Worm (Caenorhabditis elegans) whole organism, L3 larva: ENCODE results near the gene ins-2.

Experiments used
- R02D3.7 ChIP-seq: fragments of 150-350 bp; optimal IDR thresholded peaks from 2 replicates; lab custom pipeline; 2014; ENCODE audit warnings: missing biosample characterization, missing genetic modification characterization
- ZK546.5 ChIP-seq: sonication (generic microtip); optimal IDR thresholded peaks from 2 replicates; lab custom pipeline; 2017; ENCODE audit warnings: missing biosample characterization, missing genetic modification characterization
- aly-2 ChIP-seq: fragments of 150-350 bp; optimal IDR thresholded peaks from 2 replicates; lab custom pipeline; 2014; ENCODE audit warnings: missing biosample characterization, missing genetic modification characterization
- ama-1 ChIP-seq: fragments of 150-350 bp; optimal IDR thresholded peaks from 2 replicates; lab custom pipeline; 2018
- ceh-28 ChIP-seq: fragments of 150-350 bp; optimal IDR thresholded peaks from 2 replicates; lab custom pipeline; 2014; ENCODE audit warnings: missing biosample characterization, missing genetic modification reagents, missing genetic modification characterization
- ceh-82 ChIP-seq: fragments of 150-350 bp; optimal IDR thresholded peaks from 2 replicates; lab custom pipeline; 2014; ENCODE audit warnings: missing biosample characterization, missing genetic modification characterization
- ceh-9 ChIP-seq: sonication (generic microtip); optimal IDR thresholded peaks from 2 replicates; lab custom pipeline; 2018; ENCODE audit warnings: missing biosample characterization, missing genetic modification characterization
- daf-12 ChIP-seq: fragments of 150-350 bp; optimal IDR thresholded peaks from 2 replicates; lab custom pipeline; 2014; ENCODE audit warnings: missing biosample characterization, missing genetic modification reagents, missing genetic modification characterization
- egl-27 ChIP-seq: sonication (generic microtip); optimal IDR thresholded peaks from 4 replicates; lab custom pipeline; 2017; ENCODE audit warnings: missing biosample characterization, missing genetic modification reagents, missing genetic modification characterization
- egl-5 ChIP-seq: fragments of 150-350 bp; optimal IDR thresholded peaks from 2 replicates; lab custom pipeline; 2017; ENCODE audit warnings: missing biosample characterization, missing genetic modification reagents, missing genetic modification characterization, inconsistent platforms
- elt-1 ChIP-seq: fragments of 150-350 bp; optimal IDR thresholded peaks from 2 replicates; lab custom pipeline; 2014; ENCODE audit warnings: missing biosample characterization, missing genetic modification characterization
- elt-2 ChIP-seq: sonication (generic microtip); optimal IDR thresholded peaks from 2 replicates; lab custom pipeline; 2016; ENCODE audit warnings: missing genetic modification reagents, mild to moderate bottlenecking, missing genetic modification characterization, missing compliant biosample characterization
- elt-3 ChIP-seq, 3 experiments: fragments of 150-350 bp in 1 of 3; sonication (generic microtip) in 2 of 3; optimal IDR thresholded peaks; 2 replicates in 2 of 3; 4 replicates in 1 of 3; lab custom pipeline; 2014 to 2017; ENCODE audit warnings: missing biosample characterization in 3 of 3, missing genetic modification characterization in 3 of 3
- fkh-10 ChIP-seq: sonication (generic microtip); optimal IDR thresholded peaks from 2 replicates; lab custom pipeline; 2017; ENCODE audit warnings: missing biosample characterization, missing genetic modification reagents, missing genetic modification characterization
- fkh-2 ChIP-seq: fragments of 150-350 bp; optimal IDR thresholded peaks from 2 replicates; lab custom pipeline; 2014; ENCODE audit warnings: missing biosample characterization, missing genetic modification reagents, missing genetic modification characterization
- fos-1 ChIP-seq: fragments of 150-350 bp; optimal IDR thresholded peaks from 2 replicates; lab custom pipeline; 2014; ENCODE audit warnings: missing biosample characterization, missing genetic modification characterization
- hmg-11 ChIP-seq: sonication (generic microtip); optimal IDR thresholded peaks from 2 replicates; lab custom pipeline; 2016; ENCODE audit warnings: missing genetic modification characterization, missing compliant biosample characterization
- jun-1 ChIP-seq: fragments of 150-350 bp; optimal IDR thresholded peaks from 2 replicates; lab custom pipeline; 2014; ENCODE audit warnings: missing biosample characterization, missing genetic modification reagents, missing genetic modification characterization
- lin-15B ChIP-seq: fragments of 150-350 bp; optimal IDR thresholded peaks from 2 replicates; lab custom pipeline; 2014; ENCODE audit warnings: missing biosample characterization, missing genetic modification characterization
- lin-39 ChIP-seq: fragments of 150-350 bp; optimal IDR thresholded peaks from 2 replicates; lab custom pipeline; 2018; ENCODE audit warnings: missing biosample characterization, missing genetic modification reagents, missing genetic modification characterization
- lsy-12 ChIP-seq: sonication (generic microtip); optimal IDR thresholded peaks from 2 replicates; lab custom pipeline; 2016; ENCODE audit warnings: mild to moderate bottlenecking, missing genetic modification characterization, missing compliant biosample characterization
- mdl-1 ChIP-seq: fragments of 150-350 bp; optimal IDR thresholded peaks from 2 replicates; lab custom pipeline; 2014; ENCODE audit warnings: missing biosample characterization, missing genetic modification characterization
- nfya-1 ChIP-seq: sonication (generic microtip); optimal IDR thresholded peaks from 2 replicates; lab custom pipeline; 2017; ENCODE audit warnings: missing genetic modification characterization, mild to moderate bottlenecking, missing compliant biosample characterization, antibody characterized with exemption, moderate library complexity; ENCODE audit not compliant: insufficient read depth
- nhr-11 ChIP-seq: fragments of 150-350 bp; optimal IDR thresholded peaks from 2 replicates; lab custom pipeline; 2014; ENCODE audit warnings: missing biosample characterization, missing genetic modification characterization
- nhr-12 ChIP-seq: fragments of 150-350 bp; optimal IDR thresholded peaks from 2 replicates; lab custom pipeline; 2014; ENCODE audit warnings: missing biosample characterization, missing genetic modification characterization
- nhr-23 ChIP-seq: fragments of 150-350 bp; optimal IDR thresholded peaks from 2 replicates; lab custom pipeline; 2014; ENCODE audit warnings: missing biosample characterization, missing genetic modification reagents, missing genetic modification characterization
- nhr-237 ChIP-seq: fragments of 150-350 bp; optimal IDR thresholded peaks from 2 replicates; lab custom pipeline; 2014; ENCODE audit warnings: missing biosample characterization, missing genetic modification characterization
- nhr-25 ChIP-seq: sonication (generic microtip); optimal IDR thresholded peaks from 2 replicates; lab custom pipeline; 2017; ENCODE audit warnings: missing biosample characterization, missing genetic modification characterization
- nhr-28 ChIP-seq: fragments of 150-350 bp; optimal IDR thresholded peaks from 2 replicates; lab custom pipeline; 2014; ENCODE audit warnings: missing biosample characterization, missing genetic modification characterization
- nhr-43 ChIP-seq: sonication (generic microtip); optimal IDR thresholded peaks from 2 replicates; lab custom pipeline; 2016; ENCODE audit warnings: mild to moderate bottlenecking, missing genetic modification characterization, missing compliant biosample characterization; ENCODE audit not compliant: poor library complexity, severe bottlenecking
- nhr-67 ChIP-seq: fragments of 150-350 bp; optimal IDR thresholded peaks from 2 replicates; lab custom pipeline; 2014; ENCODE audit warnings: missing biosample characterization, missing genetic modification characterization
- nhr-76 ChIP-seq: fragments of 150-350 bp; sonication (generic microtip); optimal IDR thresholded peaks from 5 replicates; lab custom pipeline; 2014; ENCODE audit warnings: missing biosample characterization, missing genetic modification characterization
- nhr-77 ChIP-seq: fragments of 150-350 bp; optimal IDR thresholded peaks from 2 replicates; lab custom pipeline; 2014; ENCODE audit warnings: missing biosample characterization, missing genetic modification characterization
- pha-4 ChIP-seq: fragments of 150-350 bp; optimal IDR thresholded peaks from 2 replicates; lab custom pipeline; 2014; ENCODE audit warnings: missing biosample characterization, missing genetic modification reagents, missing genetic modification characterization
- pqm-1 ChIP-seq: fragments of 150-350 bp; optimal IDR thresholded peaks from 2 replicates; lab custom pipeline; 2017; ENCODE audit warnings: missing biosample characterization, missing genetic modification characterization, inconsistent platforms
- sea-2 ChIP-seq: fragments of 150-350 bp; sonication (generic microtip); optimal IDR thresholded peaks from 4 replicates; lab custom pipeline; 2014; ENCODE audit warnings: missing biosample characterization, missing genetic modification reagents, missing genetic modification characterization
- skn-1 ChIP-seq: fragments of 150-350 bp; optimal IDR thresholded peaks from 2 replicates; lab custom pipeline; 2014; ENCODE audit warnings: missing biosample characterization, missing genetic modification characterization
- snpc-4 ChIP-seq: fragments of 150-350 bp; optimal IDR thresholded peaks from 2 replicates; lab custom pipeline; 2014; ENCODE audit warnings: missing biosample characterization, missing genetic modification characterization
- tbx-2 ChIP-seq: sonication (generic microtip); optimal IDR thresholded peaks from 2 replicates; lab custom pipeline; 2016; ENCODE audit warnings: mild to moderate bottlenecking, missing genetic modification characterization, missing compliant biosample characterization
- unc-39 ChIP-seq: sonication (generic microtip); optimal IDR thresholded peaks from 4 replicates; lab custom pipeline; 2017; ENCODE audit warnings: missing biosample characterization, missing genetic modification characterization
- unc-62 ChIP-seq: fragments of 150-350 bp; sonication (generic microtip); optimal IDR thresholded peaks from 4 replicates; lab custom pipeline; 2014; ENCODE audit warnings: missing biosample characterization, missing genetic modification reagents, missing genetic modification characterization
- ztf-11 ChIP-seq: fragments of 150-350 bp; optimal IDR thresholded peaks from 2 replicates; lab custom pipeline; 2014; ENCODE audit warnings: missing biosample characterization, missing genetic modification characterization
- ztf-4 ChIP-seq: fragments of 150-350 bp; optimal IDR thresholded peaks from 2 replicates; lab custom pipeline; 2014; ENCODE audit warnings: missing biosample characterization, missing genetic modification characterization

ins-2 gene

ce11 chrII:5988224-5988623 lies at the start of gene ins-2:
TSS of gene ins-2 (plus strand) at chrII:5988524.
- TF ChIP-seq jun-1 (tag; lab: Kevin White, UChicago) (no peak), unc-39 (tag; lab: Kevin White, UChicago) (no peak), egl-27 (tag; lab: Kevin White, UChicago) (no peak), ztf-11 (no peak), nhr-11 (tag; lab: Kevin White, UChicago) (no peak)

- TF ChIP-seq pqm-1 (tag; lab: Kevin White, UChicago) (no peak), egl-27 (tag; lab: Kevin White, UChicago) (no peak), ztf-11 (no peak), skn-1 (tag; lab: Kevin White, UChicago) (no peak), nhr-76 (no peak), ztf-4 (tag; lab: Kevin White, UChicago) (no peak), pha-4 (no peak), sea-2 (GFP tag; lab: Kevin White, UChicago) (no peak), unc-62 (GFP tag; lab: Kevin White, UChicago) (no peak), nhr-11 (tag; lab: Kevin White, UChicago) (no peak), nhr-23 (no peak), ceh-9 (tag; lab: Kevin White, UChicago) (no peak), nhr-25 (no peak), fkh-2 (tag; lab: Kevin White, UChicago) (no peak), elt-3 (tag; optimal IDR thresholded peaks at IDR 0.05; lab: Kevin White, UChicago) (no peak), mdl-1 (tag; lab: Kevin White, UChicago) (no peak), elt-2 (no peak)
Measured at ce11 chrII:5940815-5941214, 47.5 kb upstream of the ins-2 start, which contains the start of gene F28B12.6. TSS of gene F28B12.6 (plus strand) at chrII:5940863.

- TF ChIP-seq elt-1: no peak
- TF ChIP-seq ZK546.5: no peak
- TF ChIP-seq jun-1 (tag; lab: Kevin White, UChicago): no peak
- TF ChIP-seq lsy-12 (tag; lab: Kevin White, UChicago): no peak
- TF ChIP-seq nfya-1 (tag; lab: Kevin White, UChicago): peak; percentile 49
- TF ChIP-seq fkh-10 (GFP tag; lab: Kevin White, UChicago): peak; percentile 5
- no peak for TF ChIP-seq elt-3 (tag; optimal IDR thresholded peaks at IDR 0.05; lab: Kevin White, UChicago)
- no peak for TF ChIP-seq skn-1 (tag; lab: Kevin White, UChicago)
- no peak for TF ChIP-seq nhr-77 (tag; lab: Kevin White, UChicago)
- no peak for TF ChIP-seq aly-2 (tag; lab: Kevin White, UChicago)
- no peak for TF ChIP-seq ceh-28
- no peak for TF ChIP-seq nhr-67 (tag; lab: Kevin White, UChicago)
- TF ChIP-seq fos-1 (tag; lab: Kevin White, UChicago): no peak
- TF ChIP-seq ceh-82 (tag; lab: Kevin White, UChicago): no peak
- no peak for TF ChIP-seq nhr-76
- TF ChIP-seq lin-15B (tag; lab: Kevin White, UChicago): no peak
- peak; percentile 37 for TF ChIP-seq hmg-11 (tag; lab: Kevin White, UChicago)
- no peak for TF ChIP-seq nhr-28 (tag; lab: Kevin White, UChicago)
- TF ChIP-seq ztf-11: no peak
- TF ChIP-seq, all 47 proteins: peak for 3
Measured at ce11 chrII:5942593-5942992, 45.7 kb upstream of the ins-2 start, which contains the start of gene F28B12.1. TSS of gene F28B12.1 (plus strand) at chrII:5942927.

- TF ChIP-seq ama-1 (lab: Kevin White, UChicago) (no peak), aly-2 (tag; lab: Kevin White, UChicago) (no peak), nhr-23 (no peak), tbx-2 (no peak), R02D3.7 (tag; lab: Kevin White, UChicago) (no peak)
Measured at ce11 chrII:5944268-5944667, 44.1 kb upstream of the ins-2 start, which contains the start of gene B0034.2. TSS of gene B0034.2 (minus strand) at chrII:5944368.

DNA sequence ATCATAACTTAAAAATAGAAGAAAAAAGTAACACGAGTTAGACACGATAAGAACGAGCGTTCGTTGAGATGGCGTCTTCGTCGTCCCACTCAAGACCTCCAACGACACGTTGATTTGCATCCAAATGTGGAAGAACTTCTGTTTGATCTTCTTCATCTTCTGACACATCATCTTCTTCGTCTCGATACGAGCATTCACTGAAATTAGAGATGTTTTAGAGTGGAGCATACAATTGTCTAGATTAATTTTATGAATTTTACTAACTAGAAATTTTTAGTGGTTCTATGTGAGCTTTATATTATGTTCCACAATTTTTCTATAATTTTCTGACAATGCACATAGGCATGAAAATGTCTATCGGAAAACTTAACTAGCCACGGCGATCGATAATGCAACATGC lies 42.5 kb upstream of the ins-2 start:
- TF ChIP-seq pha-4 (no peak), daf-12 (tag; lab: Kevin White, UChicago) (no peak), lin-39 (no peak), nhr-23 (no peak), R02D3.7 (tag; lab: Kevin White, UChicago) (no peak), ZK546.5 (no peak), snpc-4 (tag; lab: Kevin White, UChicago) (no peak), nhr-12 (no peak), mdl-1 (tag; lab: Kevin White, UChicago) (no peak), unc-62 (GFP tag; lab: Kevin White, UChicago) (no peak), egl-5 (no peak), ztf-4 (tag; lab: Kevin White, UChicago) (no peak), nhr-43 (tag; lab: Kevin White, UChicago) (no peak), elt-1 (no peak), egl-27 (tag; lab: Kevin White, UChicago) (no peak), jun-1 (tag; lab: Kevin White, UChicago) (no peak), unc-39 (tag; lab: Kevin White, UChicago) (no peak), fos-1 (tag; lab: Kevin White, UChicago) (no peak), nhr-237 (tag; lab: Kevin White, UChicago) (no peak)
